Fruit fly (Drosophila melanogaster): ENCODE data around the gene pb.

DNA sequence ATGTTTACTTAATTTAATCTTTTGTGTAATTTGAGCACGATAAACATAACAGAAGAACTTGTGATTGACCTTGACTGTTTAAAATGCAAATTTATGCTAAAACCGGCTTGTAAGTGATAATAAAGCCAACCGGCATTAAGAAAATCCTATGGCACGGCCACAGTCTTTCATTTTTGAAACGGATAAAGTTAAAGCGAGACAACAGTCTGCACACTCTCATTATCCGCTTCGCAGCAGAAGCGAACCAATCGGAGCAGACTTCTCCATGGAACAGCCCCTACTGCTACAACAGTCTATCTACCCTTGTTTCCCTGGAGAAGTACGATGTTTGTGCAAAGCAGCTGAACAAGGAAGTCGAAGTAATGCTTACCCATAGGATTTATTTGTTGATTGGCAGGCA lies 58.7 kb downstream of the pb start:
- TF ChIP-seq CG8478 (optimal IDR thresholded peaks at IDR 0.05) (no peak), psq (optimal IDR thresholded peaks at IDR 0.05) (no peak), Dll (optimal IDR thresholded peaks at IDR 0.05) (no peak), usp (GFP tag; optimal IDR thresholded peaks at IDR 0.05) (no peak), EcR (GFP tag; optimal IDR thresholded peaks at IDR 0.05) (no peak)

All from whole organism.